Fruit fly (Drosophila melanogaster) whole organism, embryonic: ENCODE measurements around the gene CG43800.

Source experiments
- CG10654 ChIP-seq: fragments of 200-800 bp; sonication (Bioruptor generic); optimal IDR thresholded peaks from 2 replicates; lab custom pipeline; 2016; ENCODE audit warnings: missing biosample characterization, missing genetic modification characterization
- CG12942 ChIP-seq: fragments of 200-800 bp; sonication (Bioruptor generic); optimal IDR thresholded peaks from 3 replicates; lab custom pipeline; 2016; ENCODE audit warnings: missing biosample characterization, missing genetic modification characterization
- CG13775 ChIP-seq: fragments of 200-800 bp; sonication (Bioruptor generic); optimal IDR thresholded peaks from 3 replicates; lab custom pipeline; 2017; ENCODE audit warnings: missing biosample characterization, mild to moderate bottlenecking, missing genetic modification characterization
- CG14860 ChIP-seq: fragments of 200-800 bp; sonication (Bioruptor generic); IDR thresholded peaks from 3 replicates; pipeline ENCODE4 v1.3.6; 2022; ENCODE audit warnings: missing biosample characterization, missing genetic modification characterization; ENCODE audit not compliant: partially characterized antibody
- CG14965 ChIP-seq: fragments of 200-800 bp; sonication (Bioruptor generic); optimal IDR thresholded peaks from 2 replicates; lab custom pipeline; 2016; ENCODE audit warnings: missing biosample characterization, missing genetic modification characterization, borderline replicate concordance
- CG15011 ChIP-seq: fragments of 200-800 bp; sonication (Bioruptor generic); optimal IDR thresholded peaks from 3 replicates; lab custom pipeline; 2018; ENCODE audit warnings: missing biosample characterization, mild to moderate bottlenecking, missing genetic modification characterization
- CG1529 ChIP-seq: fragments of 200-800 bp; sonication (Bioruptor generic); optimal IDR thresholded peaks from 3 replicates; lab custom pipeline; 2018; ENCODE audit warnings: missing biosample characterization, missing genetic modification characterization
- CG16779 ChIP-seq: fragments of 200-800 bp; sonication (Bioruptor generic); IDR thresholded peaks from 2 replicates; pipeline ENCODE4 v1.3.6; 2022; ENCODE audit warnings: missing biosample characterization, missing genetic modification characterization
- CG17186 ChIP-seq: fragments of 200-800 bp; sonication (Bioruptor generic); optimal IDR thresholded peaks from 3 replicates; lab custom pipeline; 2017; ENCODE audit warnings: missing biosample characterization, missing genetic modification reagents, missing genetic modification characterization
- CG18599 ChIP-seq: fragments of 200-800 bp; sonication (Bioruptor generic); optimal IDR thresholded peaks from 3 replicates; lab custom pipeline; 2017; ENCODE audit warnings: missing biosample characterization, missing genetic modification characterization, mild to moderate bottlenecking, moderate library complexity, missing genetic modification reagents
- CG3407 ChIP-seq: fragments of 200-800 bp; sonication (Bioruptor generic); optimal IDR thresholded peaks from 2 replicates; lab custom pipeline; 2018; ENCODE audit warnings: missing biosample characterization, mild to moderate bottlenecking, missing genetic modification characterization
- CG42726 ChIP-seq: fragments of 200-800 bp; sonication (Bioruptor generic); IDR thresholded peaks from 2 replicates; pipeline ENCODE4 v1.3.6; 2022; ENCODE audit warnings: missing biosample characterization, missing genetic modification characterization; ENCODE audit not compliant: partially characterized antibody
- CG6254 ChIP-seq: fragments of 200-800 bp; sonication (Bioruptor generic); optimal IDR thresholded peaks from 3 replicates; lab custom pipeline; 2017; ENCODE audit warnings: mild to moderate bottlenecking, missing biosample characterization, missing genetic modification reagents, missing genetic modification characterization
- CG8478 ChIP-seq: fragments of >200 bp; optimal IDR thresholded peaks from 2 replicates; lab custom pipeline; 2018
- CG9727 ChIP-seq: fragments of 200-800 bp; sonication (Bioruptor generic); optimal IDR thresholded peaks from 3 replicates; lab custom pipeline; 2017; ENCODE audit warnings: missing biosample characterization, mild to moderate bottlenecking, missing genetic modification characterization
- D19A ChIP-seq: fragments of 200-800 bp; optimal IDR thresholded peaks from 3 replicates; lab custom pipeline; 2019; ENCODE audit warnings: missing biosample characterization, mild to moderate bottlenecking, missing genetic modification characterization, moderate library complexity
- Deaf1 ChIP-seq: fragments of 200-800 bp; optimal IDR thresholded peaks from 3 replicates; lab custom pipeline; 2019; ENCODE audit warnings: missing biosample characterization, mild to moderate bottlenecking, missing genetic modification characterization, moderate library complexity
- Dll ChIP-seq: fragments of 200-800 bp; sonication (Bioruptor generic); IDR thresholded peaks from 4 replicates; pipeline ENCODE4 v1.3.6; 2022; ENCODE audit warnings: missing biosample characterization, missing genetic modification characterization; ENCODE audit not compliant: partially characterized antibody
- HHEX ChIP-seq: fragments of 200-800 bp; sonication (Bioruptor generic); optimal IDR thresholded peaks from 3 replicates; lab custom pipeline; 2017; ENCODE audit warnings: missing biosample characterization, mild to moderate bottlenecking, missing genetic modification characterization, missing genetic modification reagents
- HLHmδ ChIP-seq: fragments of 200-800 bp; sonication (Bioruptor generic); optimal IDR thresholded peaks from 2 replicates; lab custom pipeline; 2018; ENCODE audit warnings: missing biosample characterization, mild to moderate bottlenecking, missing genetic modification characterization, moderate library complexity
- MESR4 ChIP-seq: fragments of 200-800 bp; sonication (Bioruptor generic); optimal IDR thresholded peaks from 2 replicates; lab custom pipeline; 2018; ENCODE audit warnings: missing biosample characterization, mild to moderate bottlenecking, missing genetic modification characterization, moderate library complexity
- Mrtf ChIP-seq: fragments of 200-800 bp; sonication (Bioruptor generic); IDR thresholded peaks from 3 replicates; pipeline ENCODE4 v1.3.6; 2022; ENCODE audit warnings: missing biosample characterization, missing genetic modification characterization
- Poxn ChIP-seq: fragments of 200-800 bp; sonication (Bioruptor generic); IDR thresholded peaks from 2 replicates; pipeline ENCODE4 v1.3.6; 2022; ENCODE audit warnings: missing biosample characterization, missing genetic modification characterization
- Scr ChIP-seq: fragments of 200-800 bp; sonication (Bioruptor generic); IDR thresholded peaks from 2 replicates; pipeline ENCODE4 v1.3.6; 2022; ENCODE audit warnings: missing biosample characterization, missing genetic modification characterization; ENCODE audit not compliant: partially characterized antibody
- aop ChIP-seq: fragments of 200-800 bp; sonication (Bioruptor generic); IDR thresholded peaks from 2 replicates; pipeline ENCODE4 v1.3.6; 2022; ENCODE audit warnings: missing biosample characterization, missing genetic modification characterization
- bab2 ChIP-seq: fragments of 200-800 bp; sonication (Bioruptor generic); optimal IDR thresholded peaks from 2 replicates; lab custom pipeline; 2016; ENCODE audit warnings: missing biosample characterization, missing genetic modification characterization
- bbx ChIP-seq: fragments of 200-800 bp; sonication (Bioruptor generic); IDR thresholded peaks from 2 replicates; pipeline ENCODE4 v1.3.6; 2022; ENCODE audit warnings: missing biosample characterization, missing genetic modification characterization; ENCODE audit not compliant: partially characterized antibody
- bowl ChIP-seq: fragments of 200-800 bp; sonication (Bioruptor generic); IDR thresholded peaks from 2 replicates; pipeline ENCODE4 v1.3.6; 2022; ENCODE audit warnings: missing biosample characterization, missing genetic modification characterization
- caup ChIP-seq: fragments of 200-800 bp; sonication (Bioruptor generic); optimal IDR thresholded peaks from 3 replicates; lab custom pipeline; 2017; ENCODE audit warnings: missing biosample characterization, mild to moderate bottlenecking, missing genetic modification characterization, moderate library complexity; ENCODE audit not compliant: severe bottlenecking
- chn ChIP-seq: fragments of 200-800 bp; sonication (Bioruptor generic); optimal IDR thresholded peaks from 2 replicates; lab custom pipeline; 2016; ENCODE audit warnings: missing biosample characterization, missing genetic modification characterization
- crp ChIP-seq, 2 experiments: fragments of 200-800 bp; sonication (Bioruptor generic); optimal IDR thresholded peaks; 2 replicates in 1 of 2; 3 replicates in 1 of 2; lab custom pipeline; 2017; ENCODE audit warnings: missing biosample characterization in 2 of 2, missing genetic modification characterization in 2 of 2, mild to moderate bottlenecking in 1 of 2, moderate library complexity in 1 of 2
- disco-r ChIP-seq: fragments of 200-800 bp; sonication (Bioruptor generic); optimal IDR thresholded peaks from 2 replicates; lab custom pipeline; 2016; ENCODE audit warnings: missing biosample characterization, missing genetic modification characterization
- dmrt11E ChIP-seq: fragments of 200-800 bp; sonication (Bioruptor generic); optimal IDR thresholded peaks from 3 replicates; lab custom pipeline; 2018; ENCODE audit warnings: missing biosample characterization, mild to moderate bottlenecking, missing genetic modification characterization, moderate library complexity
- esg ChIP-seq: fragments of 200-800 bp; sonication (Bioruptor generic); conservative IDR thresholded peaks from 2 replicates; pipeline ENCODE4 v1.3.6; 2022; ENCODE audit warnings: missing biosample characterization, missing genetic modification characterization
- eve ChIP-seq, 2 experiments: fragments of >200 bp; optimal IDR thresholded peaks; 2 replicates each; lab custom pipeline; 2017; ENCODE audit warnings: missing biosample characterization in 2 of 2, missing genetic modification characterization in 2 of 2
- ftz-f1 ChIP-seq: fragments of 200-800 bp; sonication (Bioruptor generic); optimal IDR thresholded peaks from 2 replicates; lab custom pipeline; 2016; ENCODE audit warnings: missing biosample characterization, missing genetic modification characterization
- grau ChIP-seq: fragments of 200-800 bp; optimal IDR thresholded peaks from 3 replicates; lab custom pipeline; 2019; ENCODE audit warnings: missing biosample characterization, mild to moderate bottlenecking, missing genetic modification characterization, moderate library complexity
- h ChIP-seq: fragments of >200 bp; optimal IDR thresholded peaks from 2 replicates; lab custom pipeline; 2017
- hb ChIP-seq: fragments of 200-800 bp; sonication (Bioruptor generic); IDR thresholded peaks from 3 replicates; pipeline ENCODE4 v1.3.6; 2022; ENCODE audit warnings: missing biosample characterization, missing genetic modification characterization; ENCODE audit not compliant: partially characterized antibody
- lov ChIP-seq, 2 experiments: fragments of 200-800 bp in 1 of 2; fragments of >200 bp in 1 of 2; sonication (Bioruptor generic) in 1 of 2; IDR thresholded peaks in 1 of 2; optimal IDR thresholded peaks in 1 of 2; 2 replicates in 1 of 2; 3 replicates in 1 of 2; pipeline versions ENCODE4 v1.3.6 to Lab custom; 2017 to 2022; ENCODE audit warnings: missing biosample characterization in 1 of 2, missing genetic modification characterization in 1 of 2
- mld ChIP-seq: fragments of 200-800 bp; sonication (Bioruptor generic); IDR thresholded peaks from 3 replicates; pipeline ENCODE4 v1.3.6; 2022; ENCODE audit warnings: missing biosample characterization, missing genetic modification characterization; ENCODE audit not compliant: partially characterized antibody
- nerfin-1 ChIP-seq: fragments of 200-800 bp; sonication (Bioruptor generic); optimal IDR thresholded peaks from 3 replicates; lab custom pipeline; 2019; ENCODE audit warnings: missing biosample characterization, mild to moderate bottlenecking, missing genetic modification characterization, moderate library complexity
- peb ChIP-seq: fragments of 200-800 bp; sonication (Bioruptor generic); IDR thresholded peaks from 2 replicates; pipeline ENCODE4 v1.3.6; 2022; ENCODE audit warnings: missing biosample characterization, missing genetic modification characterization
- pros ChIP-seq: fragments of 200-800 bp; sonication (Bioruptor generic); optimal IDR thresholded peaks from 3 replicates; lab custom pipeline; 2019; ENCODE audit warnings: missing biosample characterization, mild to moderate bottlenecking, missing genetic modification characterization, moderate library complexity
- ranshi ChIP-seq: fragments of 200-800 bp; sonication (Bioruptor generic); IDR thresholded peaks from 2 replicates; pipeline ENCODE4 v1.3.6; 2022; ENCODE audit warnings: missing biosample characterization, missing genetic modification characterization
- repo ChIP-seq: fragments of 200-800 bp; sonication (Bioruptor generic); optimal IDR thresholded peaks from 2 replicates; lab custom pipeline; 2016; ENCODE audit warnings: missing biosample characterization, missing genetic modification characterization
- run ChIP-seq: fragments of 200-800 bp; sonication (Bioruptor generic); optimal IDR thresholded peaks from 3 replicates; lab custom pipeline; 2018; ENCODE audit warnings: missing biosample characterization, mild to moderate bottlenecking, missing genetic modification characterization
- tin ChIP-seq: fragments of 200-800 bp; sonication (Bioruptor generic); optimal IDR thresholded peaks from 3 replicates; lab custom pipeline; 2016; ENCODE audit warnings: missing biosample characterization, missing genetic modification characterization
- unc-4 ChIP-seq: fragments of 200-800 bp; sonication (Bioruptor generic); IDR thresholded peaks from 2 replicates; pipeline ENCODE4 v1.3.6; 2022; ENCODE audit warnings: missing biosample characterization, missing genetic modification characterization; ENCODE audit not compliant: partially characterized antibody
- zen ChIP-seq: fragments of 200-800 bp; sonication (Bioruptor generic); optimal IDR thresholded peaks from 3 replicates; lab custom pipeline; 2018; ENCODE audit warnings: missing biosample characterization, mild to moderate bottlenecking, missing genetic modification characterization, moderate library complexity

The CG43800 gene

dm6 chr2L:7222829-7223272, 9.8 kb downstream of the CG43800 start, which contains the start of gene mEFG1 (continued):
- TF ChIP-seq CG18599 (GFP tag; lab: Kevin White, UChicago), result no peak
- no peak for TF ChIP-seq tin
- TF ChIP-seq Dll (GFP tag; lab: Robert Waterston, UW), result peak; percentile 83
- TF ChIP-seq HHEX (GFP tag; lab: Kevin White, UChicago), result no peak
- no peak for TF ChIP-seq CG9727
- no peak for TF ChIP-seq esg (GFP tag; lab: Robert Waterston, UW)
- TF ChIP-seq bab2 (GFP tag; lab: Kevin White, UChicago), result no peak
- no peak for TF ChIP-seq eve (GFP tag; optimal IDR thresholded peaks at IDR 0.05; lab: Kevin White, UChicago)
- no peak for TF ChIP-seq chn (GFP tag; lab: Kevin White, UChicago)
- no peak for TF ChIP-seq repo (GFP tag; lab: Kevin White, UChicago)
- peak; percentile 59 for TF ChIP-seq CG14860 (GFP tag; lab: Robert Waterston, UW)
- no peak for TF ChIP-seq Mrtf (GFP tag; lab: Robert Waterston, UW)
- no peak for TF ChIP-seq caup (GFP tag; lab: Kevin White, UChicago)
- TF ChIP-seq nerfin-1 (tag; lab: Kevin White, UChicago), result peak; percentile 32
- no peak for TF ChIP-seq pros (GFP tag; lab: Kevin White, UChicago)
- no peak for TF ChIP-seq CG16779
- TF ChIP-seq MESR4 (GFP tag; lab: Kevin White, UChicago), result peak; percentile 35
- TF ChIP-seq CG17186 (GFP tag; lab: Kevin White, UChicago), result no peak
- peak; percentile 72 for TF ChIP-seq CG42726 (GFP tag; lab: Robert Waterston, UW)
- no peak for TF ChIP-seq CG8478 (lab: Kevin White, UChicago)
- TF ChIP-seq bowl (GFP tag; lab: Robert Waterston, UW), result no peak
- TF ChIP-seq CG1529 (GFP tag; lab: Kevin White, UChicago), result no peak
- TF ChIP-seq Deaf1 (tag; lab: Kevin White, UChicago), result no peak
- no peak for TF ChIP-seq HLHmδ (GFP tag; lab: Kevin White, UChicago)
- no peak for TF ChIP-seq CG13775 (GFP tag; lab: Kevin White, UChicago)
- TF ChIP-seq h, result no peak
- no peak for TF ChIP-seq CG12942 (GFP tag; lab: Kevin White, UChicago)
- no peak for TF ChIP-seq CG15011 (GFP tag; lab: Kevin White, UChicago)
- TF ChIP-seq run, result no peak
- TF ChIP-seq ranshi, result no peak
- TF ChIP-seq Scr (GFP tag; lab: Robert Waterston, UW), result peak; percentile 80
- TF ChIP-seq disco-r, result no peak
- peak; percentile 92 for TF ChIP-seq bbx
- TF ChIP-seq dmrt11E (tag; lab: Kevin White, UChicago), result no peak
- no peak for TF ChIP-seq CG10654
- no peak for TF ChIP-seq lov (optimal IDR thresholded peaks at IDR 0.05; lab: Kevin White, UChicago)
- no peak for TF ChIP-seq lov (GFP tag; IDR thresholded peaks at IDR 0.05; lab: Robert Waterston, UW)
- no peak for TF ChIP-seq CG14965 (GFP tag; lab: Kevin White, UChicago)
- peak; percentile 8 for TF ChIP-seq D19A
- TF ChIP-seq ftz-f1 (GFP tag; lab: Kevin White, UChicago), result no peak
- no peak for TF ChIP-seq aop
- TF ChIP-seq hb (GFP tag; lab: Robert Waterston, UW), result peak; percentile 66; the same call in 1 of the 3 replicates
- TF ChIP-seq grau (tag; lab: Kevin White, UChicago), result peak; percentile 15
- no peak for TF ChIP-seq CG3407 (GFP tag; lab: Kevin White, UChicago)
- no peak for TF ChIP-seq Poxn (GFP tag; lab: Robert Waterston, UW)
- no peak for TF ChIP-seq CG6254 (GFP tag; lab: Kevin White, UChicago)
- no peak for TF ChIP-seq peb (GFP tag; lab: Robert Waterston, UW)
- TF ChIP-seq mld (GFP tag; lab: Robert Waterston, UW), result peak; percentile 68
- peak; percentile 16 for TF ChIP-seq zen
- TF ChIP-seq unc-4 (GFP tag; lab: Robert Waterston, UW), result peak; percentile 75
- no peak for TF ChIP-seq crp (GFP tag; optimal IDR thresholded peaks at IDR 0.05; lab: Kevin White, UChicago)
